Worm (Caenorhabditis elegans) whole organism, mixed stage, embryonic: Measurements from ENCODE around the gene daf-31.

Experiments used
- ces-1 ChIP-seq: fragments of 150-350 bp; optimal IDR thresholded peaks from 2 replicates; lab custom pipeline; 2014; ENCODE audit warnings: missing biosample characterization, missing genetic modification reagents, missing genetic modification characterization
- elt-3 ChIP-seq: fragments of 150-350 bp; optimal IDR thresholded peaks from 2 replicates; lab custom pipeline; 2014; ENCODE audit warnings: missing biosample characterization, missing genetic modification characterization
- lin-13 ChIP-seq: fragments of 150-350 bp; optimal IDR thresholded peaks from 2 replicates; lab custom pipeline; 2014; ENCODE audit warnings: missing biosample characterization, missing genetic modification characterization
- mab-5 ChIP-seq: fragments of 150-350 bp; optimal IDR thresholded peaks from 2 replicates; lab custom pipeline; 2014; ENCODE audit warnings: missing biosample characterization, missing genetic modification characterization
- mep-1 ChIP-seq: fragments of 150-350 bp; optimal IDR thresholded peaks from 2 replicates; lab custom pipeline; 2017; ENCODE audit warnings: missing biosample characterization, missing genetic modification reagents, missing genetic modification characterization, inconsistent platforms
- mls-2 ChIP-seq: sonication (generic microtip); optimal IDR thresholded peaks from 2 replicates; lab custom pipeline; 2016; ENCODE audit warnings: mild to moderate bottlenecking, missing genetic modification characterization, moderate library complexity, missing compliant biosample characterization
- nhr-237 ChIP-seq: fragments of 150-350 bp; optimal IDR thresholded peaks from 2 replicates; lab custom pipeline; 2014; ENCODE audit warnings: missing biosample characterization, missing genetic modification characterization
- snpc-4 ChIP-seq: fragments of 150-350 bp; optimal IDR thresholded peaks from 2 replicates; lab custom pipeline; 2014; ENCODE audit warnings: missing biosample characterization, missing genetic modification characterization
- ztf-11 ChIP-seq: fragments of 150-350 bp; optimal IDR thresholded peaks from 2 replicates; lab custom pipeline; 2014; ENCODE audit warnings: missing biosample characterization, missing genetic modification characterization

ce11 chrIV:8297192-8297591, 7.1 kb downstream of the daf-31 start, which contains the start of gene nprl-3:
- TF ChIP-seq mep-1, result no peak
- TF ChIP-seq lin-13 (tag; lab: Kevin White, UChicago), result no peak
- TF ChIP-seq mab-5, result no peak
- TF ChIP-seq snpc-4, result no peak
- no peak for TF ChIP-seq ces-1 (GFP tag; lab: Kevin White, UChicago)
- TF ChIP-seq elt-3, result no peak
- no peak for TF ChIP-seq ztf-11 (tag; lab: Kevin White, UChicago)
- no peak for TF ChIP-seq nhr-237 (tag; lab: Kevin White, UChicago)
- no peak for TF ChIP-seq mls-2 (tag; lab: Kevin White, UChicago)
